Worm (Caenorhabditis elegans) whole organism, young adult: Measurements from ENCODE around the gene F49E12.12.
A peak's percentile ranks its signal among the peaks of the same experiment; 100 is the strongest.

Experiments
- B0019.2 ChIP-seq: fragments of 200-800 bp; sonication (Bioruptor generic); conservative IDR thresholded peaks from 2 replicates; pipeline ENCODE4 v1.3.6; 2022; ENCODE audit warnings: missing genetic modification reagents, missing genetic modification characterization, missing compliant biosample characterization
- C06A6.2 ChIP-seq: fragments of 200-800 bp; sonication (Bioruptor generic); conservative IDR thresholded peaks from 2 replicates; pipeline ENCODE4 v1.3.6; 2022; ENCODE audit warnings: missing genetic modification characterization, missing compliant biosample characterization
- F22D6.2 ChIP-seq: sonication (generic microtip); optimal IDR thresholded peaks from 2 replicates; lab custom pipeline; 2016; ENCODE audit warnings: mild to moderate bottlenecking, missing genetic modification characterization, missing compliant biosample characterization
- F23B12.7 ChIP-seq: sonication (generic microtip); optimal IDR thresholded peaks from 2 replicates; lab custom pipeline; 2017; ENCODE audit warnings: missing genetic modification characterization, mild to moderate bottlenecking, missing compliant biosample characterization, antibody characterized with exemption, moderate library complexity; ENCODE audit not compliant: insufficient read depth
- F49E8.2 ChIP-seq: sonication (generic microtip); optimal IDR thresholded peaks from 3 replicates; lab custom pipeline; 2017; ENCODE audit warnings: missing genetic modification characterization, mild to moderate bottlenecking, missing compliant biosample characterization, antibody characterized with exemption, moderate library complexity; ENCODE audit not compliant: insufficient read depth
- F55B11.4 ChIP-seq: sonication (generic microtip); optimal IDR thresholded peaks from 2 replicates; lab custom pipeline; 2016; ENCODE audit warnings: missing compliant biosample characterization, missing genetic modification characterization, borderline replicate concordance; ENCODE audit not compliant: insufficient read depth
- T07F8.4 ChIP-seq: sonication (generic microtip); optimal IDR thresholded peaks from 2 replicates; lab custom pipeline; 2016; ENCODE audit warnings: mild to moderate bottlenecking, missing genetic modification characterization, moderate library complexity, missing compliant biosample characterization
- aptf-2 ChIP-seq: fragments of 200-800 bp; sonication (Bioruptor generic); conservative IDR thresholded peaks from 2 replicates; pipeline ENCODE4 v1.3.6; 2022; ENCODE audit warnings: missing genetic modification reagents, missing genetic modification characterization, missing compliant biosample characterization
- bed-1 ChIP-seq: fragments of 200-800 bp; sonication (Bioruptor generic); IDR thresholded peaks from 2 replicates; pipeline ENCODE4 v1.3.6; 2022; ENCODE audit warnings: missing genetic modification reagents, missing genetic modification characterization, missing compliant biosample characterization
- ceh-27 ChIP-seq: fragments of 200-800 bp; sonication (Bioruptor generic); optimal IDR thresholded peaks from 2 replicates; lab custom pipeline; 2018; ENCODE audit warnings: mild to moderate bottlenecking, missing genetic modification characterization, moderate library complexity, missing compliant biosample characterization
- ceh-40 ChIP-seq: fragments of 200-800 bp; sonication (Bioruptor generic); IDR thresholded peaks from 2 replicates; pipeline ENCODE4 v1.3.6; 2022; ENCODE audit warnings: missing genetic modification characterization, missing compliant biosample characterization
- dox-1 ChIP-seq: fragments of 200-800 bp; sonication (Bioruptor generic); IDR thresholded peaks from 2 replicates; pipeline ENCODE4 v1.3.6; 2022; ENCODE audit warnings: missing genetic modification reagents, missing genetic modification characterization, missing compliant biosample characterization
- efl-1 ChIP-seq: fragments of 150-350 bp; optimal IDR thresholded peaks from 2 replicates; lab custom pipeline; 2014; ENCODE audit warnings: missing biosample characterization, missing genetic modification reagents, missing genetic modification characterization
- egl-44 ChIP-seq: fragments of 200-800 bp; sonication (Bioruptor generic); IDR thresholded peaks from 2 replicates; pipeline ENCODE4 v1.3.6; 2022; ENCODE audit warnings: missing genetic modification reagents, missing genetic modification characterization, missing compliant biosample characterization
- hlh-26 ChIP-seq: fragments of 200-800 bp; sonication (Bioruptor generic); conservative IDR thresholded peaks from 2 replicates; pipeline ENCODE4 v1.3.6; 2022; ENCODE audit warnings: missing genetic modification reagents, missing genetic modification characterization, missing compliant biosample characterization
- hrde-1 ChIP-seq: sonication (generic microtip); optimal IDR thresholded peaks from 2 replicates; lab custom pipeline; 2016; ENCODE audit warnings: missing genetic modification characterization, mild to moderate bottlenecking, missing compliant biosample characterization, moderate library complexity, missing genotype, missing genetic modification reagents, borderline replicate concordance
- hsf-1 ChIP-seq: fragments of 200-800 bp; sonication (Bioruptor generic); IDR thresholded peaks from 2 replicates; pipeline ENCODE4 v1.3.6; 2022; ENCODE audit warnings: missing genetic modification reagents, missing genetic modification characterization, missing compliant biosample characterization
- lsl-1 ChIP-seq: fragments of 200-800 bp; sonication (Bioruptor generic); optimal IDR thresholded peaks from 2 replicates; lab custom pipeline; 2018; ENCODE audit warnings: mild to moderate bottlenecking, missing genetic modification characterization, moderate library complexity, missing compliant biosample characterization
- lsy-27 ChIP-seq: sonication (generic microtip); optimal IDR thresholded peaks from 2 replicates; lab custom pipeline; 2017; ENCODE audit warnings: missing genetic modification characterization, mild to moderate bottlenecking, missing compliant biosample characterization, antibody characterized with exemption, missing genotype, borderline replicate concordance; ENCODE audit not compliant: insufficient read depth
- madf-3 ChIP-seq: fragments of 200-800 bp; sonication (Bioruptor generic); IDR thresholded peaks from 2 replicates; pipeline ENCODE4 v1.3.6; 2022; ENCODE audit warnings: missing genetic modification reagents, missing genetic modification characterization, missing compliant biosample characterization
- madf-6 ChIP-seq: fragments of 200-800 bp; sonication (Bioruptor generic); IDR thresholded peaks from 2 replicates; pipeline ENCODE4 v1.3.6; 2022; ENCODE audit warnings: missing genetic modification reagents, missing genetic modification characterization, missing compliant biosample characterization
- mel-28 ChIP-seq: sonication (generic microtip); optimal IDR thresholded peaks from 2 replicates; lab custom pipeline; 2016; ENCODE audit warnings: borderline replicate concordance, mild to moderate bottlenecking, missing genetic modification characterization, missing compliant biosample characterization
- pha-4 ChIP-seq: fragments of 150-350 bp; sonication (generic microtip); optimal IDR thresholded peaks from 2 replicates; lab custom pipeline; 2014; ENCODE audit warnings: missing biosample characterization, missing genetic modification reagents, missing genetic modification characterization
- somi-1 ChIP-seq: fragments of 200-800 bp; sonication (Bioruptor generic); optimal IDR thresholded peaks from 2 replicates; lab custom pipeline; 2018; ENCODE audit warnings: mild to moderate bottlenecking, missing genetic modification characterization, missing compliant biosample characterization
- sptf-2 ChIP-seq: fragments of 200-800 bp; sonication (Bioruptor generic); optimal IDR thresholded peaks from 2 replicates; lab custom pipeline; 2018; ENCODE audit warnings: mild to moderate bottlenecking, missing genetic modification characterization, missing compliant biosample characterization
- unc-130 ChIP-seq: sonication (generic microtip); optimal IDR thresholded peaks from 2 replicates; lab custom pipeline; 2016; ENCODE audit warnings: missing genetic modification reagents, missing genetic modification characterization, missing compliant biosample characterization
- xnd-1 ChIP-seq: sonication (generic microtip); optimal IDR thresholded peaks from 2 replicates; lab custom pipeline; 2016; ENCODE audit warnings: missing genotype, missing genetic modification reagents, missing genetic modification characterization, missing compliant biosample characterization
- ztf-25 ChIP-seq: fragments of 200-800 bp; sonication (Bioruptor generic); IDR thresholded peaks from 2 replicates; pipeline ENCODE4 v1.3.6; 2022; ENCODE audit warnings: missing genetic modification reagents, missing genetic modification characterization, missing compliant biosample characterization

F49E12.12 gene

DNA sequence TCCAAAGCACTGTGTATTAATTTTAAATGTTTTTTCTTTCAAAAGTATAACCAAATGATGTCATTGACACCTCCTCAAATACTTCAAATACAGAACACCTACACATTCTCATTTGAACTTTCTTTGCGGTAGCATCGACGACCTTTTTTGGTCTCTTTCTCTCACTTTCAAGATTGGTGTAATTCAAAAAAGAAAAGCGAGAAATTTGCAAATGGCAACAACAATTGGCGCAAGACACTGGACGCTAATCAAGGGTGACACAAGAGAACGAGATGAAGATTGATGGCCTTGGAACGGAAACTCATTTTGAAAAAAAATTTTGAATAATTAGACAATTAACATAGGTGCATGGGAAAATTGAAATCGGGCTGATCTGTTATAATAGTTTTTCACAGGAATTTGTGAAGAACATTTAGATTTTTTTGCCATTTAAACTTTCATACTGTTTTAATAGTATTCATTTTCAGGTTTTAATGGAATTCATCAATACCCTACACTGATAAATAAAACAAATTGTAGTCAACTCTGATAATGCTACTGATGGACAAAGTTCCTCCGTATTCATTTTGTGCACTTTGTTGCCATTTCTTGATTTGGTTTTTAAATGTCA, 35.9 kb downstream of the F49E12.12 start, which contains the start of gene fdgt-2 (continued):
- TF ChIP-seq lsy-27: no peak

DNA sequence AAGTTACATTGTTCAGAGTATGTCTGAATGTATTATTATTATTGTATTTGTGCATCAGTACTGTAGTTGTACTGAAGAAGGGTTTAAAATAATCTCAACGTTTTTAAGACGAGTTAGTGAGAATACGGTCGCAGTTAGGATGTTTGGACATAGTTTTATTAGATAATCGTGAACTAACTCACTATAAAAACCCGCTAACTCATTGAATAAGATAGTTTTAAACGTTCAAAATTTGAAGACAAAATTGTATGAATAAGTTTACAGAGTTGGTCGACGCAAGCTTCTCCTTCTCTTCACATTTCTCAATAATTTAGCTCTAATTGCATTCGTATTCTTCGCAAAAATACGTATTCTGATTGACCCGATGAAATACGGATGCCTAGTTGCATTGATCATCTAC, 37.7 kb downstream of the F49E12.12 start:
- TF ChIP-seq madf-6 (GFP tag; lab: Robert Waterston, UW) (no peak), dox-1 (GFP tag; lab: Robert Waterston, UW) (no peak), F55B11.4 (tag; lab: Kevin White, UChicago) (no peak), B0019.2 (GFP tag; lab: Robert Waterston, UW) (no peak), bed-1 (GFP tag; lab: Robert Waterston, UW) (no peak), aptf-2 (GFP tag; lab: Robert Waterston, UW) (no peak), pha-4 (no peak), unc-130 (GFP tag; lab: Kevin White, UChicago) (no peak), ceh-40 (GFP tag; lab: Robert Waterston, UW) (no peak), madf-3 (GFP tag; lab: Robert Waterston, UW) (no peak), ceh-27 (GFP tag; lab: Kevin White, UChicago) (no peak), F22D6.2 (no peak), mel-28 (tag; lab: Kevin White, UChicago) (no peak), sptf-2 (GFP tag; lab: Kevin White, UChicago) (no peak), somi-1 (GFP tag; lab: Kevin White, UChicago) (no peak), C06A6.2 (no peak), lsl-1 (GFP tag; lab: Kevin White, UChicago) (no peak), hsf-1 (no peak)

DNA sequence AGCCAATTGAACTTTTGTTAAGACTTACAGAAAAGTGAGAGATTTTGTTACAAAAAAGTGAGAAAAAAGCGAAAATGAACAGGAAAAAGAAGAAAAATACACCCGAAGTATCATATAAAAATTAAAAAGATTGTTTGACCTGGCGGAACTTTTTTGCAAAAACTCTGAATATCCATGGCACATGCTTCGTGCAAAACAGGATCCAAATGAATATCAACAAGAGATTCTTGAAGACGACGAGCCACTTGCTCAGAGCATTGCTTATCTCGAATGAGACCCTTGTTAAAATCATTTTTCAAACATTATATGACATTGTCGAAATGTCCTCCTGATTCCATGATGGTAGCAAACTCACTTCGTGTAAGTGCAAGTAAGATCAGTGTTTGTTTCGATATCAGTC, 38.5 kb downstream of the F49E12.12 start, which contains the start of gene F14E5.8:
Gene F14E5.8, plus strand, starts transcription at position 301 of the 400 bp plus-strand sequence.
- peak; percentile 12 for TF ChIP-seq hrde-1

DNA sequence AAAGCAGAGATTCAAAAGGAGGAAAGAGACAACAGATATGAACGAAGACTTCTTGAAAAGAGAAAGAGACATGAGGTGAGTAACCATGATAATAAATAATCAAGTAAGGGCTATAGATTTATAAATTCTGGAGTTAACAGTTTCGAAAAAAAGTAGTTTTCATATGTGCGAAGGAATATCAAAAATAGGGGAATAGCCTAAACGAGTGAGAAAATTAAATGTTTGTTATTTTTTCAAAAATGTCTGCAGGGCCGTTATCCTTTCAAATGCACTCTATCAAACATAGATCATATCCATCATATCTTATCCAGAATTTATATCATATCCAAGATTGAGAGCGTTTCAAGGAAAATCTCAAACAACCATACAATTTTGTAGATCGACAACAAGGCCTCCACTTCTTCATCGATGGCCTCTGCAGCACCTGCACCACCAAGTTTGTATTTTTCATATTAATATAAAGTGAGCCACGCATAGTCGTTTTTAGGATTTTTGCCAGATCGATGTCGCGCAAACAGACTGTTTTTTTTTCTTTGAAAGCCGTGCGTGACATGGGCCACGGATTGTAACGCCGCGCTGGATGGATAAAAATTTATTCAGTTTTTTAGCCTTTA, 39.6 kb downstream of the F49E12.12 start:
- peak; percentile 19 for TF ChIP-seq F49E8.2 (tag; lab: Kevin White, UChicago)
- TF ChIP-seq F23B12.7 (tag; lab: Kevin White, UChicago): no peak
- no peak for TF ChIP-seq ztf-25 (GFP tag; lab: Robert Waterston, UW)

DNA sequence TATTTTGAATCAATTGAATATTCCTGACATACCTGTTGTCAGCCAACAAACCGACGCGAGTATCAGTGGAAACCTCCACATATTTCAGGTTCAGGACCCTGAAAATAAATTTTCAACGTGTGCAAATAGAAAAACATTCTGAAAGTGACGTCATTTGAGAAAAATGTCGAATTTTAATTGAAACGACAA, 47.4 kb downstream of the F49E12.12 start, which contains the start of gene F14E5.2:
Gene F14E5.2, minus strand, starts transcription at position 101 of the 189 bp plus-strand sequence.
- no peak for TF ChIP-seq T07F8.4 (tag; lab: Kevin White, UChicago)
- no peak for TF ChIP-seq xnd-1 (tag; lab: Kevin White, UChicago)
- TF ChIP-seq hlh-26 (GFP tag; lab: Robert Waterston, UW): no peak
- no peak for TF ChIP-seq egl-44 (GFP tag; lab: Robert Waterston, UW)
- TF ChIP-seq efl-1 (GFP tag; lab: Kevin White, UChicago): no peak
